Fruit fly (Drosophila melanogaster) whole organism, pupa: ENCODE data around the gene TwdlR.
A peak's percentile ranks its signal among the peaks of the same experiment; 100 is the strongest.

Source experiments
- CG10348 ChIP-seq: fragments of 200-800 bp; sonication (Bioruptor generic); IDR thresholded peaks from 2 replicates; pipeline ENCODE4 v1.3.6; 2022; ENCODE audit warnings: missing biosample characterization, missing genetic modification characterization
- CG12605 ChIP-seq: fragments of 200-800 bp; sonication (Bioruptor generic); IDR thresholded peaks from 2 replicates; pipeline ENCODE4 v1.3.6; 2022; ENCODE audit warnings: missing biosample characterization, missing genetic modification characterization
- CG13204 ChIP-seq: fragments of 200-800 bp; sonication (Bioruptor generic); optimal IDR thresholded peaks from 2 replicates; lab custom pipeline; 2018; ENCODE audit warnings: missing biosample characterization, mild to moderate bottlenecking, missing genetic modification characterization, moderate library complexity
- CG14655 ChIP-seq: fragments of 200-800 bp; sonication (Bioruptor generic); optimal IDR thresholded peaks from 3 replicates; lab custom pipeline; 2017; ENCODE audit warnings: mild to moderate bottlenecking, missing biosample characterization, missing genetic modification reagents, missing genetic modification characterization
- CG15710 ChIP-seq: fragments of 200-800 bp; sonication (Bioruptor generic); optimal IDR thresholded peaks from 2 replicates; lab custom pipeline; 2018; ENCODE audit warnings: missing biosample characterization, mild to moderate bottlenecking, missing genetic modification characterization, moderate library complexity
- CG17806 ChIP-seq: fragments of 200-800 bp; sonication (Bioruptor generic); optimal IDR thresholded peaks from 2 replicates; lab custom pipeline; 2018; ENCODE audit warnings: missing biosample characterization, mild to moderate bottlenecking, missing genetic modification characterization, moderate library complexity
- CG32121 ChIP-seq: fragments of 200-800 bp; sonication (Bioruptor generic); IDR thresholded peaks from 2 replicates; pipeline ENCODE4 v1.3.6; 2022; ENCODE audit warnings: missing biosample characterization, missing genetic modification characterization
- CG34367 ChIP-seq: fragments of 200-800 bp; sonication (Bioruptor generic); optimal IDR thresholded peaks from 2 replicates; lab custom pipeline; 2018; ENCODE audit warnings: missing biosample characterization, mild to moderate bottlenecking, missing genetic modification characterization
- CG4496 ChIP-seq: fragments of 200-800 bp; sonication (Bioruptor generic); IDR thresholded peaks from 3 replicates; pipeline ENCODE4 v1.3.6; 2022; ENCODE audit warnings: missing biosample characterization, missing genetic modification characterization
- CG8159 ChIP-seq: fragments of 200-800 bp; sonication (Bioruptor generic); optimal IDR thresholded peaks from 3 replicates; lab custom pipeline; 2018; ENCODE audit warnings: missing biosample characterization, mild to moderate bottlenecking, missing genetic modification characterization, moderate library complexity
- CG8301 ChIP-seq: fragments of 200-800 bp; sonication (Bioruptor generic); optimal IDR thresholded peaks from 2 replicates; lab custom pipeline; 2018; ENCODE audit warnings: missing biosample characterization, mild to moderate bottlenecking, missing genetic modification characterization
- CG9948 ChIP-seq: fragments of 200-800 bp; sonication (Bioruptor generic); optimal IDR thresholded peaks from 2 replicates; lab custom pipeline; 2018; ENCODE audit warnings: missing biosample characterization, mild to moderate bottlenecking, missing genetic modification characterization, moderate library complexity
- D1 ChIP-seq: fragments of 200-800 bp; sonication (Bioruptor generic); optimal IDR thresholded peaks from 2 replicates; lab custom pipeline; 2018; ENCODE audit warnings: missing biosample characterization, mild to moderate bottlenecking, missing genetic modification characterization, moderate library complexity
- EcR ChIP-seq: fragments of 200-800 bp; sonication (Bioruptor generic); optimal IDR thresholded peaks from 3 replicates; lab custom pipeline; 2019; ENCODE audit warnings: missing biosample characterization, missing genetic modification characterization, mild to moderate bottlenecking, moderate library complexity, missing genetic modification reagents
- Ets98B ChIP-seq: fragments of 200-800 bp; sonication (Bioruptor generic); IDR thresholded peaks from 2 replicates; pipeline ENCODE4 v1.3.6; 2022; ENCODE audit warnings: missing biosample characterization, missing genetic modification characterization
- Pif1A ChIP-seq: fragments of 200-800 bp; sonication (Bioruptor generic); optimal IDR thresholded peaks from 3 replicates; lab custom pipeline; 2016; ENCODE audit warnings: missing biosample characterization, missing genetic modification characterization
- Pif1B ChIP-seq: fragments of 200-800 bp; sonication (Bioruptor generic); optimal IDR thresholded peaks from 3 replicates; lab custom pipeline; 2016; ENCODE audit warnings: missing biosample characterization, missing genetic modification characterization
- Snoo ChIP-seq: fragments of 200-800 bp; sonication (Bioruptor generic); optimal IDR thresholded peaks from 3 replicates; lab custom pipeline; 2017; ENCODE audit warnings: missing biosample characterization, mild to moderate bottlenecking, missing genetic modification characterization, inconsistent platforms
- fd96Ca ChIP-seq: fragments of 200-800 bp; sonication (Bioruptor generic); IDR thresholded peaks from 3 replicates; pipeline ENCODE4 v1.3.6; 2022; ENCODE audit warnings: missing biosample characterization, missing genetic modification characterization
- gl ChIP-seq: fragments of 200-800 bp; sonication (Bioruptor generic); optimal IDR thresholded peaks from 2 replicates; lab custom pipeline; 2018; ENCODE audit warnings: missing biosample characterization, mild to moderate bottlenecking, missing genetic modification characterization
- rn ChIP-seq: fragments of 200-800 bp; sonication (Bioruptor generic); IDR thresholded peaks from 2 replicates; pipeline ENCODE4 v1.3.6; 2022; ENCODE audit warnings: missing biosample characterization, missing genetic modification characterization

Gene TwdlR

DNA sequence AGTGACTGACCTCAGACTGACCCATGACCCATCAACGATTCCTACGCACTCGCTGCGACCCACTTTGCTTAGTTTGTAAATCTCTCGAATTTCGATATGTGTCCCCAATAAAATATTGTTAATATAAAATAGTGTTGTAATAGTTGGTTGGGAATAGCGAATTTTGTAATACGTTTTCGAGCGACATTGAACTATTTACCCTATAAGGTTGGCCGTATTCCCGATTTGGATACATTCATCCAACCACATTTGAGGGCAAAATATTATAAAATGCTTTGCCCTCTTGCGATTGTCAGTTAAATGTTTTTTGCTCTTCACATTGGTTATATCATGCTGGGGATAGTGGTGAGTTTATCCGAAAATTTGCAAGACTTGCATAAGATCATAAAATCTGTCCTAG lies at the start of gene TwdlR:
TwdlR (plus strand) TSS at position 301 of the 400 bp plus-strand sequence.
- no peak for TF ChIP-seq CG9948 (tag; lab: Kevin White, UChicago)
- TF ChIP-seq CG8301: no peak
- no peak for TF ChIP-seq gl
- TF ChIP-seq CG13204: no peak
- TF ChIP-seq Pif1B (GFP tag; lab: Kevin White, UChicago): no peak
- TF ChIP-seq D1 (tag; lab: Kevin White, UChicago): no peak
- TF ChIP-seq CG32121: no peak
- TF ChIP-seq CG10348 (GFP tag; lab: Robert Waterston, UW): no peak
- no peak for TF ChIP-seq EcR (GFP tag; lab: Kevin White, UChicago)
- no peak for TF ChIP-seq CG14655 (GFP tag; lab: Kevin White, UChicago)
- TF ChIP-seq Pif1A (GFP tag; lab: Kevin White, UChicago): no peak
- no peak for TF ChIP-seq fd96Ca (GFP tag; lab: Robert Waterston, UW)
- no peak for TF ChIP-seq CG8159 (tag; lab: Kevin White, UChicago)

DNA sequence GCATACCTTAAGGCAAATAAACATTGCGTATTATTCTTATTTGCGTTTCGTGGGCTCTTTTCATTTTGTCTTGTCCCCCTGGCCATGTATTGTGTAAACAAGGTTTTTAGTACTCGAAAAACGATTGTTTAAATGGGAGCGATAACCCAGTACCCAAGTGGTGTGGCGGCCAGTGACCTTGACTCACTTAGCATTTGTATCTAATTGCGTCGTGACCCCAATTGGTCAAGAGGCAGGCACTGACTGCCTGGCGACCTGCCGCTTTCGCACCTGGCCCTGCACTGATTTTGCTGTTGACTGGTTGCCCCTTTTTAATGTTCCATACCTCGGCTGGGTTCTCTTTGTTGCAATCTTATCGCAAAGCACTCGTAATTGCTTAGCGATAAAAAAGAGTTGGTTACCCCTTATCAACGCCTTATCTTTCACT lies 46.5 kb upstream of the TwdlR start:
- TF ChIP-seq CG13204: no peak
- peak; percentile 27 for TF ChIP-seq EcR (GFP tag; lab: Kevin White, UChicago)
- TF ChIP-seq, all 21 proteins: peak for 1

DNA sequence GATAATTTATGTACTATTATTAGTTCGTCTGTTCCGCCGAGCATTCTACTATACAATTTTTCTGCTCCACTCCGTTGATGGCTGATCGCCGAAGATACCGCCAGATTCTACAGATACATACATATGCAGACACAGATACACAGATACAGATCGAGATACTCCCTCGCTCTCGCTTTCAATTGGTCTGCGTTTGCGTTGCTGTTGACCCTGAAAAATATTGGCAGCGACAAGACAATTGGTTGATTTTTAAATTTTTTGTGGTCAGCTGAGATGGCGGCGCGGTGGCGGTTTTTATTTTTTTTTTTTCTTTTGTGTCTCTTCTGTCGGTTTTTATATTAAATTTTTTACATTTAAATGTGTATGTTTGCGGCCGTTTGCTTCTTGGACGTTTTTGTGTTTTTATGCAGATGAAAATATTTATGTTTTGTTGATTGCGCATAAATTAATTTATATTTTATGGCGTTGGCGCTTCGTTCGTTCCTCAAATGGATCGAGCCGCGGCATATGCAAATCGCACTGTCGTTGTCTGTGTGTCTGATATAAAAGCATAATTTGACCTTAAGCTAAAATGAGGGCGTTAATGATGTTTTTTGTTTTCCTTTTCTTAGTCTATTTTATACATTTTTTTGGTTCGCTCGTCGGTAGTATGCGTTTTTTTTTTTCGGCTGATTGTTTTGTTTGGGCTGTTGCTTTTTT lies 40.7 kb upstream of the TwdlR start:
- TF ChIP-seq CG32121 (no peak), CG17806 (tag; lab: Kevin White, UChicago) (no peak), Pif1B (GFP tag; lab: Kevin White, UChicago) (no peak), CG8301 (no peak), CG34367 (tag; lab: Kevin White, UChicago) (no peak), fd96Ca (GFP tag; lab: Robert Waterston, UW) (no peak), CG4496 (GFP tag; lab: Robert Waterston, UW) (no peak), D1 (tag; lab: Kevin White, UChicago) (no peak), CG10348 (GFP tag; lab: Robert Waterston, UW) (no peak), CG9948 (tag; lab: Kevin White, UChicago) (no peak), CG13204 (no peak), CG8159 (tag; lab: Kevin White, UChicago) (no peak), rn (GFP tag; lab: Robert Waterston, UW) (no peak)
- TF ChIP-seq, all 21 proteins: peak for 0

DNA sequence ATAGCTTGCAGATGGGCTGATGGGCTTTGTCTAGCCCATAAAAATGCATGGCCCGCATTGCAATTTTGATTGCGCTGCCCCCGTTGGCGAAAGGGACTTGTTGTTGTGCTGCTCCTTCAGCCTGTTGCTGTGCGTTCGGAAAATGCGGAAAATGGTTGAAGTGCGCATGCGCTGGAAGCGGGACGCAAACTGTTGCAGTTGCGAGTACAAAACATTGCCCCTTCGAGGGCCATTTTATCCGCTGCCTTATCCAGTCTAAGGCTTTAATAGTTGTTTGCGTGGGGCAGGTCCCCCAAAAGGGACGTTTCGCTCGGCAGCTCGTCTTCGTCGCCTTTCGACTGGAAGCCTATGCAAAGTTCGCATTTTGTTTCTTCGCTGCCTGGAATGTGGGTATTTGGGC lies 28.2 kb upstream of the TwdlR start:
- TF ChIP-seq fd96Ca (GFP tag; lab: Robert Waterston, UW) (no peak), CG12605 (GFP tag; lab: Robert Waterston, UW) (peak; percentile 57; the same call in 1 of the 2 replicates)
- TF ChIP-seq, all 21 proteins: peak for 1

DNA sequence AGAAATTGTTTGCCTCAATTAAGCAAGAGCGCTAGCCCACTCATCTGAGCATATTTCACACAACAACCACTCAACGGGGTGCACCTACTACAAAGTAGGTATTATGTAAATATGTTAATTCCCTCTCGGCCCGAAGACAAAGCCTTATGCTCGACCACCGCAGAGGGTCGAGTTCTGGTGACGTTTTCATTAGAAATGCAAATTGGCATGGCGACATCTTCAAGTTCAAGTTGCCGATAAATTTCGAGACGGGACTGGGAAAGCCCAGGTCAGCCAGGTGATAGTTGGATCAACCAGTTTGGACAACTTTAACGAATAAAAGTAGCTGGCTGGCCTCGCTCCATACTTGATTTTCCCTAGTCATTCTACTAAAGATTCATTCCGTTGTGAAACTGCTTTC lies 19.3 kb upstream of the TwdlR start:
- TF ChIP-seq Snoo (tag; lab: Kevin White, UChicago): no peak
- TF ChIP-seq CG8301: no peak

DNA sequence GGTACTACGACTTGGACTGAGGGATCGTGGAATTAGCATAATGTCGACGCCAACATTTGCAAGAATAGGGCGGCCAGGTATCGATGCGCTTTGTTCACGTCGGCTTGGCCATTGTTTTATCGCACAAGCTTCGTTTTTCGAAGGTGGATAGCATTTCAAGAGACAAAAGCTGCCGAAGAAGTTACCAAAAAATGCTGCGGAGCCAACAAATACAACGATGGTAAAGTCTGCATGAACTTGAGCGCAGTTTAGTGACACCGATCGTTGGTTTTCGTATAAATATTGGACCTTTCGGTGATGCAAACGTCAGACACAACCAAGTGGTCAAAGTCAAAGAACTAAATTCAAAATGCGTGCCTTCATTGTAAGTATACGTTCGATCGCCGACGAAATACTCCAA lies 15.9 kb upstream of the TwdlR start, which contains the start of gene TwdlM:
TwdlM (plus strand) TSS at position 301 of the 400 bp plus-strand sequence.
- TF ChIP-seq D1 (tag; lab: Kevin White, UChicago) (no peak), CG4496 (GFP tag; lab: Robert Waterston, UW) (no peak), CG17806 (tag; lab: Kevin White, UChicago) (no peak), CG10348 (GFP tag; lab: Robert Waterston, UW) (no peak)

DNA sequence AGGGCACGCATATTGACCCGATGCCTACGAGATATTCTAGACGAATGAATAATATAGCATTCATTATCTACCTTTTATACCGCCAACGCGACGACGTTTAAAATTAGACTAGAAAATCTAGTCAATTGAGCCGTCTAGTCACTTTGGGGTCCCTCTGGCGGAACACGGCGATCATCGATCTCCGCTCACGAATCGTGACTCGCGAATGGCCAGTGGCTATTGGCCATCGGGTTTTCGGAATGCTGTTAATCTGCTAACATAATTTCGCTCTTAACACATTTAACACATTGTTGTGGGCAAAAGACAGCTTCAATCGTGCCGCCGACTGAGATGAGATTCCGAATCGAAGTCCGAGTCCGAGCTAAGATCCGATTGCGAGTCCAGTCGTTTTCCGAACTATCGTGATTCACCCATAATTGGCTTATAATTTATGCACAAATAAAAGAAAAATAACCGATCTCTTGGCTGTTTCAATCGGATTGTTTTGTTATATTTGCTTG lies 13.3 kb upstream of the TwdlR start, which contains the start of gene TwdlP:
TwdlP (minus strand) TSS at position 51 of the 500 bp plus-strand sequence.
- TF ChIP-seq CG14655 (GFP tag; lab: Kevin White, UChicago) (no peak), CG12605 (GFP tag; lab: Robert Waterston, UW) (no peak), CG17806 (tag; lab: Kevin White, UChicago) (no peak), D1 (tag; lab: Kevin White, UChicago) (no peak), CG15710 (tag; lab: Kevin White, UChicago) (no peak), CG10348 (GFP tag; lab: Robert Waterston, UW) (no peak), CG4496 (GFP tag; lab: Robert Waterston, UW) (no peak), rn (GFP tag; lab: Robert Waterston, UW) (no peak), Snoo (tag; lab: Kevin White, UChicago) (no peak), Ets98B (no peak), Pif1A (GFP tag; lab: Kevin White, UChicago) (no peak), EcR (GFP tag; lab: Kevin White, UChicago) (no peak), CG8301 (no peak)
